Fruit fly (Drosophila melanogaster) whole organism, pupa: ENCODE results near the gene twr.

Source experiments
- CG10348 ChIP-seq: fragments of 200-800 bp; sonication (Bioruptor generic); IDR thresholded peaks from 2 replicates; pipeline ENCODE4 v1.3.6; 2022; ENCODE audit warnings: missing biosample characterization, missing genetic modification characterization
- CG12605 ChIP-seq: fragments of 200-800 bp; sonication (Bioruptor generic); IDR thresholded peaks from 2 replicates; pipeline ENCODE4 v1.3.6; 2022; ENCODE audit warnings: missing biosample characterization, missing genetic modification characterization
- CG13204 ChIP-seq: fragments of 200-800 bp; sonication (Bioruptor generic); optimal IDR thresholded peaks from 2 replicates; lab custom pipeline; 2018; ENCODE audit warnings: missing biosample characterization, mild to moderate bottlenecking, missing genetic modification characterization, moderate library complexity
- CG14655 ChIP-seq: fragments of 200-800 bp; sonication (Bioruptor generic); optimal IDR thresholded peaks from 3 replicates; lab custom pipeline; 2017; ENCODE audit warnings: mild to moderate bottlenecking, missing biosample characterization, missing genetic modification reagents, missing genetic modification characterization
- CG15710 ChIP-seq: fragments of 200-800 bp; sonication (Bioruptor generic); optimal IDR thresholded peaks from 2 replicates; lab custom pipeline; 2018; ENCODE audit warnings: missing biosample characterization, mild to moderate bottlenecking, missing genetic modification characterization, moderate library complexity
- CG17806 ChIP-seq: fragments of 200-800 bp; sonication (Bioruptor generic); optimal IDR thresholded peaks from 2 replicates; lab custom pipeline; 2018; ENCODE audit warnings: missing biosample characterization, mild to moderate bottlenecking, missing genetic modification characterization, moderate library complexity
- CG32121 ChIP-seq: fragments of 200-800 bp; sonication (Bioruptor generic); IDR thresholded peaks from 2 replicates; pipeline ENCODE4 v1.3.6; 2022; ENCODE audit warnings: missing biosample characterization, missing genetic modification characterization
- CG34367 ChIP-seq: fragments of 200-800 bp; sonication (Bioruptor generic); optimal IDR thresholded peaks from 2 replicates; lab custom pipeline; 2018; ENCODE audit warnings: missing biosample characterization, mild to moderate bottlenecking, missing genetic modification characterization
- CG4496 ChIP-seq: fragments of 200-800 bp; sonication (Bioruptor generic); IDR thresholded peaks from 3 replicates; pipeline ENCODE4 v1.3.6; 2022; ENCODE audit warnings: missing biosample characterization, missing genetic modification characterization
- CG8159 ChIP-seq: fragments of 200-800 bp; sonication (Bioruptor generic); optimal IDR thresholded peaks from 3 replicates; lab custom pipeline; 2018; ENCODE audit warnings: missing biosample characterization, mild to moderate bottlenecking, missing genetic modification characterization, moderate library complexity
- CG8301 ChIP-seq: fragments of 200-800 bp; sonication (Bioruptor generic); optimal IDR thresholded peaks from 2 replicates; lab custom pipeline; 2018; ENCODE audit warnings: missing biosample characterization, mild to moderate bottlenecking, missing genetic modification characterization
- CG9948 ChIP-seq: fragments of 200-800 bp; sonication (Bioruptor generic); optimal IDR thresholded peaks from 2 replicates; lab custom pipeline; 2018; ENCODE audit warnings: missing biosample characterization, mild to moderate bottlenecking, missing genetic modification characterization, moderate library complexity
- D1 ChIP-seq: fragments of 200-800 bp; sonication (Bioruptor generic); optimal IDR thresholded peaks from 2 replicates; lab custom pipeline; 2018; ENCODE audit warnings: missing biosample characterization, mild to moderate bottlenecking, missing genetic modification characterization, moderate library complexity
- EcR ChIP-seq: fragments of 200-800 bp; sonication (Bioruptor generic); optimal IDR thresholded peaks from 3 replicates; lab custom pipeline; 2019; ENCODE audit warnings: missing biosample characterization, missing genetic modification characterization, mild to moderate bottlenecking, moderate library complexity, missing genetic modification reagents
- Ets98B ChIP-seq: fragments of 200-800 bp; sonication (Bioruptor generic); IDR thresholded peaks from 2 replicates; pipeline ENCODE4 v1.3.6; 2022; ENCODE audit warnings: missing biosample characterization, missing genetic modification characterization
- Pif1A ChIP-seq: fragments of 200-800 bp; sonication (Bioruptor generic); optimal IDR thresholded peaks from 3 replicates; lab custom pipeline; 2016; ENCODE audit warnings: missing biosample characterization, missing genetic modification characterization
- Pif1B ChIP-seq: fragments of 200-800 bp; sonication (Bioruptor generic); optimal IDR thresholded peaks from 3 replicates; lab custom pipeline; 2016; ENCODE audit warnings: missing biosample characterization, missing genetic modification characterization
- Snoo ChIP-seq: fragments of 200-800 bp; sonication (Bioruptor generic); optimal IDR thresholded peaks from 3 replicates; lab custom pipeline; 2017; ENCODE audit warnings: missing biosample characterization, mild to moderate bottlenecking, missing genetic modification characterization, inconsistent platforms
- fd96Ca ChIP-seq: fragments of 200-800 bp; sonication (Bioruptor generic); IDR thresholded peaks from 3 replicates; pipeline ENCODE4 v1.3.6; 2022; ENCODE audit warnings: missing biosample characterization, missing genetic modification characterization
- gl ChIP-seq: fragments of 200-800 bp; sonication (Bioruptor generic); optimal IDR thresholded peaks from 2 replicates; lab custom pipeline; 2018; ENCODE audit warnings: missing biosample characterization, mild to moderate bottlenecking, missing genetic modification characterization
- rn ChIP-seq: fragments of 200-800 bp; sonication (Bioruptor generic); IDR thresholded peaks from 2 replicates; pipeline ENCODE4 v1.3.6; 2022; ENCODE audit warnings: missing biosample characterization, missing genetic modification characterization

The twr gene

dm6 chr3R:6665117-6665654 is 7.5 kb downstream of the twr start:
- TF ChIP-seq fd96Ca (peak; percentile 50; the same call in 1 of the 3 replicates), CG17806 (no peak)
- TF ChIP-seq, all 21 proteins: peak for 1

- TF ChIP-seq gl (tag; lab: Kevin White, UChicago) (no peak), Ets98B (GFP tag; lab: Robert Waterston, UW) (no peak), CG32121 (GFP tag; lab: Robert Waterston, UW) (no peak), CG8301 (tag; lab: Kevin White, UChicago) (no peak), EcR (GFP tag; lab: Kevin White, UChicago) (no peak), fd96Ca (no peak), Pif1B (GFP tag; lab: Kevin White, UChicago) (no peak), CG4496 (GFP tag; lab: Robert Waterston, UW) (no peak), CG12605 (no peak), CG14655 (no peak), D1 (no peak)
- TF ChIP-seq, all 21 proteins: peak for 0
Observed at dm6 chr3R:6667245-6667644, 9.6 kb downstream of the twr start.

- TF ChIP-seq Ets98B (GFP tag; lab: Robert Waterston, UW) (no peak), rn (no peak), CG15710 (tag; lab: Kevin White, UChicago) (no peak), CG4496 (GFP tag; lab: Robert Waterston, UW) (no peak), CG10348 (GFP tag; lab: Robert Waterston, UW) (no peak), CG32121 (GFP tag; lab: Robert Waterston, UW) (no peak), CG12605 (no peak)
Observed at dm6 chr3R:6668234-6668633, 10.6 kb downstream of the twr start.

dm6 chr3R:6672303-6673007 is 14.8 kb downstream of the twr start:
- TF ChIP-seq EcR (GFP tag; lab: Kevin White, UChicago) (no peak), CG17806 (no peak), CG4496 (GFP tag; lab: Robert Waterston, UW) (no peak), gl (tag; lab: Kevin White, UChicago) (no peak), Snoo (tag; lab: Kevin White, UChicago) (no peak), CG8301 (tag; lab: Kevin White, UChicago) (no peak), D1 (no peak), CG8159 (tag; lab: Kevin White, UChicago) (no peak), Ets98B (GFP tag; lab: Robert Waterston, UW) (no peak), CG10348 (GFP tag; lab: Robert Waterston, UW) (no peak), CG14655 (no peak), CG13204 (no peak), CG15710 (tag; lab: Kevin White, UChicago) (no peak), CG9948 (tag; lab: Kevin White, UChicago) (no peak), CG32121 (GFP tag; lab: Robert Waterston, UW) (no peak), CG12605 (no peak), Pif1B (GFP tag; lab: Kevin White, UChicago) (no peak), Pif1A (GFP tag; lab: Kevin White, UChicago) (no peak)

- TF ChIP-seq gl (tag; lab: Kevin White, UChicago) (no peak), D1 (no peak), CG10348 (GFP tag; lab: Robert Waterston, UW) (no peak), Snoo (tag; lab: Kevin White, UChicago) (no peak), CG14655 (no peak), EcR (GFP tag; lab: Kevin White, UChicago) (no peak), Pif1A (GFP tag; lab: Kevin White, UChicago) (peak; percentile 8), CG9948 (tag; lab: Kevin White, UChicago) (no peak), rn (no peak), CG32121 (GFP tag; lab: Robert Waterston, UW) (no peak), Pif1B (GFP tag; lab: Kevin White, UChicago) (no peak), CG8159 (tag; lab: Kevin White, UChicago) (peak; percentile 59)
Observed at dm6 chr3R:6674548-6674947, 16.9 kb downstream of the twr start.

dm6 chr3R:6678480-6678879 is 20.8 kb downstream of the twr start, which contains the start of gene lab:
Gene lab, minus strand, starts transcription at chr3R:6678590.
- TF ChIP-seq CG14655 (no peak), CG17806 (no peak), Snoo (tag; lab: Kevin White, UChicago) (no peak), CG34367 (tag; lab: Kevin White, UChicago) (no peak), CG8301 (tag; lab: Kevin White, UChicago) (no peak), rn (no peak), CG13204 (no peak), CG9948 (tag; lab: Kevin White, UChicago) (no peak), gl (tag; lab: Kevin White, UChicago) (no peak), D1 (no peak), fd96Ca (no peak), CG8159 (tag; lab: Kevin White, UChicago) (no peak), CG15710 (tag; lab: Kevin White, UChicago) (no peak), Ets98B (GFP tag; lab: Robert Waterston, UW) (no peak), CG10348 (GFP tag; lab: Robert Waterston, UW) (no peak)
